Worm (Caenorhabditis elegans) whole organism, L4 larva: Measurements from ENCODE around the gene ttr-51.

Source experiments
- T26A8.4 ChIP-seq: fragments of 200-800 bp; sonication (Bioruptor generic); IDR thresholded peaks from 2 replicates; pipeline ENCODE4 v1.3.6; 2022; ENCODE audit warnings: missing genetic modification characterization, missing compliant biosample characterization
- Y75B8A.6 ChIP-seq: fragments of 200-800 bp; sonication (Bioruptor generic); IDR thresholded peaks from 2 replicates; pipeline ENCODE4 v1.3.6; 2022; ENCODE audit warnings: missing genetic modification reagents, missing genetic modification characterization, missing compliant biosample characterization
- lin-15B ChIP-seq: fragments of 150-350 bp; sonication (generic microtip); optimal IDR thresholded peaks from 3 replicates; lab custom pipeline; 2014; ENCODE audit warnings: missing biosample characterization, missing genetic modification characterization
- lin-38 ChIP-seq: fragments of 200-800 bp; sonication (Bioruptor generic); IDR thresholded peaks from 2 replicates; pipeline ENCODE4 v1.3.6; 2022; ENCODE audit warnings: missing genetic modification reagents, missing genetic modification characterization, missing compliant biosample characterization
- lsy-2 ChIP-seq, 2 experiments: fragments of 150-350 bp in 1 of 2; sonication (generic microtip) in 1 of 2; optimal IDR thresholded peaks; 2 replicates each; lab custom pipeline; 2014 to 2017; ENCODE audit warnings: missing biosample characterization in 2 of 2, missing genetic modification characterization in 2 of 2
- snpc-4 ChIP-seq: fragments of 150-350 bp; optimal IDR thresholded peaks from 2 replicates; lab custom pipeline; 2014; ENCODE audit warnings: missing biosample characterization, missing genetic modification characterization
- ztf-11 ChIP-seq: fragments of 150-350 bp; optimal IDR thresholded peaks from 2 replicates; lab custom pipeline; 2014; ENCODE audit warnings: missing biosample characterization, missing genetic modification characterization

DNA sequence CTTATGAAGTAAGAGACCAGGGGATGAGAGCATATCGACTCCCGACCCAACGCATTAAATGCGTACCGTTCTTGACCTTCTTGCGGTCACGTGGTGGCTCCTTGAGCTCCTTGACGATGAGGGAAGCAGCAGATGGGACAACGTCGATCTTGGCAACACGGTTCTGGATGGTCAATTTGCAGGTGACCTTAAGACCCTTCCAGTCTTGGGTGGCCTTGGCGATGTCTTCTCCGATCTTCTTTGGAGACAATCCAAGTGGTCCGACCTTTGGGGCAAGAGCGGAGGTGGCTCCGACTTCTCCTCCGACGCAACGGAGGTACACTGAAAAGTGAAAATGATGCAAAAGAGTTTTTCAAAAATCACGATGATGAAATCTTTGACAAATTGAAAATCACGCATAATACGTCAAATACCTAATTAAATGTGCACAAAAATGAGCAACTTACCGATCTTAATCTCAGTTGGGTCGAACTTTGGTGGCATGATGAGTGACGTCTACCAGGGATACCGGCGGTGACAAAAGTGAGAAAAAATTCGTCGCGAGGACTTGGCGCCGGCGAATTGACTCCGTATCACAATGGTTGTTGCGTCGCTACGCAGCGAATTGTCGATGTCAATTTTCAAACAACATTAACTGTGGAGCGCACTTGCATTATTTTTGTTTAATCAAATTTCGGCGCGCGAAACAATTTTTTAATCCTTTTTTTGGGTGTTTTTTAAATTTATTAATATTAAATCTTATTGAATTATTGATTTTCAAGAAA lies 11.9 kb downstream of the ttr-51 start, which contains the start of gene rpl-12:
- TF ChIP-seq Y75B8A.6 (GFP tag; lab: Robert Waterston, UW), result peak; percentile 97
- TF ChIP-seq T26A8.4 (GFP tag; lab: Robert Waterston, UW), result peak; percentile 98
- TF ChIP-seq ztf-11 (tag; lab: Kevin White, UChicago), result no peak
- peak; percentile 97 for TF ChIP-seq lin-15B (tag; lab: Kevin White, UChicago)
- TF ChIP-seq lsy-2 (tag; optimal IDR thresholded peaks at IDR 0.05; lab: Kevin White, UChicago), result peak; percentile 93 to 98
- TF ChIP-seq lin-38 (GFP tag; lab: Robert Waterston, UW), result peak; percentile 100
- TF ChIP-seq snpc-4 (tag; lab: Kevin White, UChicago), result peak; percentile 23
